Worm (Caenorhabditis elegans) whole organism, late embryonic: ENCODE measurements around the gene sra-26.

Experiments
- C08G9.2 ChIP-seq: sonication (generic microtip); optimal IDR thresholded peaks from 2 replicates; lab custom pipeline; 2016; ENCODE audit warnings: mild to moderate bottlenecking, missing genetic modification characterization, moderate library complexity, missing compliant biosample characterization
- C38D4.7 ChIP-seq: fragments of 200-800 bp; sonication (Bioruptor generic); optimal IDR thresholded peaks from 2 replicates; lab custom pipeline; 2018; ENCODE audit warnings: mild to moderate bottlenecking, missing genetic modification characterization, moderate library complexity, missing compliant biosample characterization
- K02D7.2 ChIP-seq: sonication (generic microtip); optimal IDR thresholded peaks from 2 replicates; lab custom pipeline; 2017; ENCODE audit warnings: mild to moderate bottlenecking, missing genetic modification characterization, missing compliant biosample characterization
- K09A11.1 ChIP-seq: sonication (generic microtip); optimal IDR thresholded peaks from 2 replicates; lab custom pipeline; 2017; ENCODE audit warnings: antibody characterized with exemption, mild to moderate bottlenecking, missing genetic modification characterization, missing compliant biosample characterization; ENCODE audit not compliant: insufficient read depth
- Y22D7AL.16 ChIP-seq: sonication (generic microtip); optimal IDR thresholded peaks from 2 replicates; lab custom pipeline; 2016; ENCODE audit warnings: missing genetic modification characterization, missing compliant biosample characterization
- ama-1 ChIP-seq: fragments of 150-350 bp; optimal IDR thresholded peaks from 2 replicates; lab custom pipeline; 2014
- ceh-18 ChIP-seq: sonication (generic microtip); optimal IDR thresholded peaks from 2 replicates; lab custom pipeline; 2016; ENCODE audit warnings: missing genetic modification characterization, missing compliant biosample characterization
- ceh-19 ChIP-seq: fragments of 200-800 bp; sonication (Bioruptor generic); optimal IDR thresholded peaks from 2 replicates; lab custom pipeline; 2018; ENCODE audit warnings: mild to moderate bottlenecking, missing genetic modification characterization, missing compliant biosample characterization
- ceh-24 ChIP-seq: sonication (generic microtip); optimal IDR thresholded peaks from 2 replicates; lab custom pipeline; 2016; ENCODE audit warnings: mild to moderate bottlenecking, missing genetic modification characterization, missing compliant biosample characterization
- ceh-31 ChIP-seq: sonication (generic microtip); optimal IDR thresholded peaks from 2 replicates; lab custom pipeline; 2016; ENCODE audit warnings: missing genetic modification characterization, missing compliant biosample characterization
- ceh-34 ChIP-seq: sonication (generic microtip); optimal IDR thresholded peaks from 2 replicates; lab custom pipeline; 2016; ENCODE audit warnings: mild to moderate bottlenecking, missing genetic modification characterization, missing compliant biosample characterization
- ceh-45 ChIP-seq: fragments of 200-800 bp; sonication (Bioruptor generic); IDR thresholded peaks from 2 replicates; pipeline ENCODE4 v1.3.6; 2022; ENCODE audit warnings: missing genetic modification reagents, missing genetic modification characterization, missing compliant biosample characterization
- ceh-48 ChIP-seq: sonication (generic microtip); optimal IDR thresholded peaks from 2 replicates; lab custom pipeline; 2016; ENCODE audit warnings: missing genetic modification characterization, inconsistent platforms, missing compliant biosample characterization
- ceh-6 ChIP-seq: fragments of 200-800 bp; sonication (Bioruptor generic); optimal IDR thresholded peaks from 2 replicates; lab custom pipeline; 2018; ENCODE audit warnings: mild to moderate bottlenecking, missing genetic modification characterization, missing compliant biosample characterization
- ceh-9 ChIP-seq: sonication (generic microtip); optimal IDR thresholded peaks from 2 replicates; lab custom pipeline; 2016; ENCODE audit warnings: mild to moderate bottlenecking, missing genetic modification characterization, inconsistent platforms, missing compliant biosample characterization
- che-1 ChIP-seq: sonication (generic microtip); optimal IDR thresholded peaks from 2 replicates; lab custom pipeline; 2016; ENCODE audit warnings: mild to moderate bottlenecking, missing genetic modification characterization, missing compliant biosample characterization
- dmd-4 ChIP-seq: sonication (generic microtip); optimal IDR thresholded peaks from 2 replicates; lab custom pipeline; 2016; ENCODE audit warnings: borderline replicate concordance, missing genetic modification characterization, missing compliant biosample characterization
- elt-4 ChIP-seq: sonication (generic microtip); optimal IDR thresholded peaks from 2 replicates; lab custom pipeline; 2016; ENCODE audit warnings: missing genetic modification characterization, missing compliant biosample characterization
- fkh-6 ChIP-seq: sonication (generic microtip); optimal IDR thresholded peaks from 2 replicates; lab custom pipeline; 2016; ENCODE audit warnings: missing genetic modification characterization, missing compliant biosample characterization
- gmeb-2 ChIP-seq: sonication (generic microtip); optimal IDR thresholded peaks from 2 replicates; lab custom pipeline; 2016; ENCODE audit warnings: missing genetic modification characterization, inconsistent platforms, missing compliant biosample characterization
- hlh-13 ChIP-seq: fragments of 200-800 bp; sonication (Bioruptor generic); optimal IDR thresholded peaks from 2 replicates; lab custom pipeline; 2018; ENCODE audit warnings: mild to moderate bottlenecking, missing genetic modification characterization, missing compliant biosample characterization
- hlh-30 ChIP-seq: sonication (generic microtip); optimal IDR thresholded peaks from 2 replicates; lab custom pipeline; 2017; ENCODE audit warnings: antibody characterized with exemption, missing genetic modification characterization, missing compliant biosample characterization; ENCODE audit not compliant: insufficient read depth
- hlh-6 ChIP-seq: sonication (generic microtip); optimal IDR thresholded peaks from 2 replicates; lab custom pipeline; 2016; ENCODE audit warnings: missing genotype, missing genetic modification characterization, missing compliant biosample characterization
- lin-11 ChIP-seq: fragments of 200-800 bp; sonication (Bioruptor generic); optimal IDR thresholded peaks from 2 replicates; lab custom pipeline; 2018; ENCODE audit warnings: mild to moderate bottlenecking, missing genetic modification characterization, missing compliant biosample characterization
- pat-9 ChIP-seq: fragments of 200-800 bp; sonication (Bioruptor generic); optimal IDR thresholded peaks from 2 replicates; lab custom pipeline; 2018; ENCODE audit warnings: mild to moderate bottlenecking, missing genetic modification characterization, moderate library complexity, missing compliant biosample characterization
- pax-1 ChIP-seq: fragments of 150-350 bp; optimal IDR thresholded peaks from 2 replicates; lab custom pipeline; 2014; ENCODE audit warnings: missing biosample characterization, missing genetic modification characterization
- pha-2 ChIP-seq: sonication (generic microtip); optimal IDR thresholded peaks from 2 replicates; lab custom pipeline; 2017; ENCODE audit warnings: mild to moderate bottlenecking, missing genetic modification characterization, missing compliant biosample characterization
- pqm-1 ChIP-seq: sonication (generic microtip); optimal IDR thresholded peaks from 2 replicates; lab custom pipeline; 2016; ENCODE audit warnings: missing genetic modification characterization, missing compliant biosample characterization
- pros-1 ChIP-seq: fragments of 150-350 bp; optimal IDR thresholded peaks from 2 replicates; lab custom pipeline; 2014; ENCODE audit warnings: missing biosample characterization, missing genetic modification reagents, missing genetic modification characterization
- sox-2 ChIP-seq: fragments of 200-800 bp; sonication (Bioruptor generic); IDR thresholded peaks from 2 replicates; pipeline ENCODE4 v1.3.6; 2022; ENCODE audit warnings: missing genetic modification reagents, missing genetic modification characterization, missing compliant biosample characterization
- tbx-2 ChIP-seq: sonication (generic microtip); optimal IDR thresholded peaks from 2 replicates; lab custom pipeline; 2016; ENCODE audit warnings: missing genetic modification characterization, missing compliant biosample characterization
- unc-3 ChIP-seq, 2 experiments: fragments of 200-800 bp in 1 of 2; sonication (Bioruptor generic) in 1 of 2; sonication (generic microtip) in 1 of 2; conservative IDR thresholded peaks in 1 of 2; optimal IDR thresholded peaks in 1 of 2; 2 replicates each; pipeline versions ENCODE4 v1.3.6 to Lab custom; 2016 to 2022; ENCODE audit warnings: missing compliant biosample characterization in 2 of 2, missing genetic modification characterization in 2 of 2, missing genetic modification reagents in 1 of 2
- unc-55 ChIP-seq: sonication (generic microtip); optimal IDR thresholded peaks from 2 replicates; lab custom pipeline; 2017; ENCODE audit warnings: missing biosample characterization, missing genetic modification reagents, missing genetic modification characterization
- unc-86 ChIP-seq: sonication (generic microtip); optimal IDR thresholded peaks from 2 replicates; lab custom pipeline; 2016; ENCODE audit warnings: missing genetic modification characterization, missing compliant biosample characterization
- zip-5 ChIP-seq: sonication (generic microtip); optimal IDR thresholded peaks from 2 replicates; lab custom pipeline; 2016; ENCODE audit warnings: missing genetic modification characterization, missing compliant biosample characterization

The sra-26 gene

DNA sequence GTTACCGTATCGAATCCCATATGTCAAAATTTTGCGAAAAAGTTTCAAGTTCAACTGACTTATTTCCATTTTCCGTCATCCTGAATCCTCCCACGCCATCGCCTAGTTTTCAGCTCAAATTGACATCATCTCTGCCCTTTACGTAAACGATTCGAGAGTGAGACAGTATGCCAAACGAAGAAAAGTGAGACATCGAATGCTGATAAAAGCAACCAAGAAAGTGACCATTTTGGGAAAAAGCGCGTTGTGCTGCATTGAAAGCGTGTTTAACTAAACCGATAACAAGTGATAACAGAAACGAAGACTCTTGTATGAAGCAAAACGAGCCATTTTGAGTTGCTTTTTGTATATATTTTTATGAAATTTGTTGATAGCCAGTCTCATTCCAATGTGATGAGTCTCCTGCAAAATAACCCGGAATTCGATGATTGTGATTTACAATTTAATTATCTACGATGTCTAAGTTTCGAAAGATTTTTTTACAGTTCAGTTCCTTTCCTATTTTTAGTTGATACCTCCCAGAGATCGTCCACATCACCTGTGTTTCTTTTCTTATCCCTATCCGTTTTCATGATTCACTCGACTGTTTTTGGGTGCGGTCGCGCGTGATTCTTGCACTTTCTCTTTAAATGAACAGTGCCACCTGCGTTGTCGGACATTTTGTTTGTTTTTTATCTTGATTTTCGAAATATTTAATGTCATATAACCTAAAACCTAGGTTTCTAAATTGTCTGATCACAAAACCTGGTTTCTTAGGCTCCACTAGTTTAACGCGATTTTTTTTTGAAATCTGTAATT, 36.2 kb downstream of the sra-26 start:
- TF ChIP-seq hlh-6 (tag; lab: Kevin White, UChicago) (no peak), fkh-6 (tag; lab: Kevin White, UChicago) (no peak), elt-4 (tag; lab: Kevin White, UChicago) (no peak), unc-55 (GFP tag; lab: Kevin White, UChicago) (no peak), sox-2 (GFP tag; lab: Robert Waterston, UW) (no peak), C08G9.2 (tag; lab: Kevin White, UChicago) (no peak), hlh-13 (GFP tag; lab: Kevin White, UChicago) (no peak), che-1 (no peak), Y22D7AL.16 (tag; lab: Kevin White, UChicago) (no peak), lin-11 (tag; lab: Kevin White, UChicago) (no peak), ceh-6 (GFP tag; lab: Kevin White, UChicago) (no peak), pqm-1 (tag; lab: Kevin White, UChicago) (no peak)

DNA sequence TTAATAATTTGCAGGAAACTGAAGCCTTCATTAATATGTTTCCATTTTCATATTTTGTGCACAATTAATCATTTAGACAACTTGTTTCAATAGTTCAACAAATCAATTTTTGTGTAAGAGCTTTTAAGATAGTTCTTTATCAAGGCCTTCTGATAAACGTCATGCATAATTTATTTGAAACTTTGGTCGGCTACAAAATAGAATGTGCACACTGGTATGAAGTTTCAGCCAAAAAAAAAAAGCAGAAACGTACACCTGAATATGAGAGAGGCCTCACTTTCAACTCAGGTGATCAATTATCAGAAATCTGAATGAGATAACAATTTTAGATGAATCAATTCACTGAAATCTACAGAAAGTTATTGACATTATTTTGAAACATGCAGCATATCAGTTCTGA, 37.1 kb downstream of the sra-26 start:
- no peak for TF ChIP-seq pros-1 (tag; lab: Kevin White, UChicago)
- TF ChIP-seq ceh-9 = no peak
- TF ChIP-seq C38D4.7 (GFP tag; lab: Kevin White, UChicago) = no peak
- no peak for TF ChIP-seq fkh-6 (tag; lab: Kevin White, UChicago)
- TF ChIP-seq pha-2 (tag; lab: Kevin White, UChicago) = no peak
- TF ChIP-seq K02D7.2 (tag; lab: Kevin White, UChicago) = no peak
- TF ChIP-seq ceh-19 = no peak
- no peak for TF ChIP-seq ceh-45

DNA sequence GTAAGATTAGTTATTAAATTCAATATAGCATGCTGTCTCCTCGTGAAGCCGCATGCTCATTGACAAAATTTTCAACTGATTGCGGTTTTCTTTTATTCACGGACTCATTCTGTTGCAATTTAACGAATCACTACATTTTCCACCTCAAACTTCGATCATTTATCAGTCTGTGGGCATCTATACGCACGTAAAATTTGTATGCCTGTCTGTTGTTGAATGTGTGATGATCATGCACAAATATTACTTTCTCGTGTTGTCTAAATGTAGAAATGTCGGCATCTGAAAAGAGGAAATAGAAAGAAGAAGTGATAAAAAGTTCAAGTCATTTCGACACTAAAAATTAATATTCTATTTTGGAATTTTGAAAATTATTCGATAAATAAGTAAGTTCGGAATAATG, 39.1 kb downstream of the sra-26 start:
- TF ChIP-seq ceh-31 (no peak), ceh-19 (no peak), ceh-45 (no peak), ama-1 (no peak), unc-86 (tag; lab: Kevin White, UChicago) (no peak)

DNA sequence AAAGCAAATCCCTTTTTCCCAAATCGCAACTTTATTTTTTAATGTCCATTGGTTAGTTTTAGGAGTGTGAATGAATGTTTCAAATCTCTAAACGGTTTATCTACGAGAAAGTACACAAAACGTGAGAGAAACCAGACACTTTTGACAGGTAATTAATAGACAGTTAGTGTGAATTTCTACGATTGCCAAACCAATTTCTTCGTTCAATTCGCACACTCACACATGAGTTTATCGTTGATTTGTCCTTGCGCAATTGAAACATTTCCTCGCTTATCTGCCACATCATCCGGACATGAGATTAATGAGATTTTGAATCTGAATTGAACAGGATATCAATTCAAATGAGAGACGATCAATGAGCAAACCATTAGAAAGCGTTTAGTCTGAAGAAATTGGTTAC, 41.4 kb downstream of the sra-26 start:
- TF ChIP-seq ceh-24 (tag; lab: Kevin White, UChicago) (no peak), fkh-6 (tag; lab: Kevin White, UChicago) (no peak), ceh-45 (no peak), pax-1 (tag; lab: Kevin White, UChicago) (no peak), ceh-19 (no peak), K09A11.1 (tag; lab: Kevin White, UChicago) (no peak), tbx-2 (tag; lab: Kevin White, UChicago) (no peak), zip-5 (no peak), gmeb-2 (tag; lab: Kevin White, UChicago) (no peak)
- TF ChIP-seq, all 69 proteins: peak for 0

DNA sequence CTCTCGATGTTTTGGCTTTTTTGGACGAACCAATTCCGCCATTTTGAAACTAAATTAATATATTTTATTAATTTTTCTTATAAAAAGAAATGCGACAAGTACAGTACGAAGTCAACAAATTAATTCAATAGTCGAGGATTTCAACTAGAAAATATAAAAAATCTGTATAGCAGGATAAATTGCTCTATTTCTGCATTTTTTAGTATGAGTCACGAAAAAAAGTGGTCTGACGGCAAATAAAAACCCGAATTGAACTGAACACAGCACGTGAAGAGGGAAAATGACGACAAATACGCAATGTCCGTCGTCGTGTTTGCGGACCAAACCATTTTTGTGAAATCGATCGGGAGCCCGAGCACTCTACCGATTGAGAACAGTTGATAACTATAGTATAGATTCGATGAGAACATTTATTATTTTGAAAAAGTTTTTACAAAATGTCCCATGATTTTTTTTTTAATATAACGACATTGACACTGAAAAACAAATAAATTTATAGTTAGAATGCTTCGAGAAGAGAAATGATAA, 42.2 kb downstream of the sra-26 start, which contains the start of gene epg-5:
Gene epg-5, minus strand, starts transcription at position 51 of the 528 bp plus-strand sequence.
- TF ChIP-seq ceh-34 (tag; lab: Kevin White, UChicago) (no peak), ceh-48 (tag; lab: Kevin White, UChicago) (peak; percentile 38), pqm-1 (tag; lab: Kevin White, UChicago) (no peak), hlh-30 (tag; lab: Kevin White, UChicago) (peak; percentile 37), K09A11.1 (tag; lab: Kevin White, UChicago) (no peak), pat-9 (tag; lab: Kevin White, UChicago) (no peak), ceh-18 (tag; lab: Kevin White, UChicago) (no peak), dmd-4 (tag; lab: Kevin White, UChicago) (no peak), unc-3 (GFP tag; conservative IDR thresholded peaks at IDR 0.05; lab: Robert Waterston, UW) (no peak), unc-3 (tag; optimal IDR thresholded peaks at IDR 0.05; lab: Kevin White, UChicago) (no peak)
